Worm (Caenorhabditis elegans): ENCODE measurements around the gene Y75B8A.23.

The Y75B8A.23 gene

ce11 chrIII:12233493-12233892, 17.0 kb upstream of the Y75B8A.23 start:
- no peak for TF ChIP-seq crh-2 (tag; optimal IDR thresholded peaks at IDR 0.05)
- no peak for TF ChIP-seq snpc-4 (tag; optimal IDR thresholded peaks at IDR 0.05)
- no peak for TF ChIP-seq ama-1 (optimal IDR thresholded peaks at IDR 0.05)
- TF ChIP-seq unc-39 (tag; optimal IDR thresholded peaks at IDR 0.05): no peak
- TF ChIP-seq nhr-11 (tag; optimal IDR thresholded peaks at IDR 0.05): no peak
- TF ChIP-seq zag-1 (tag; optimal IDR thresholded peaks at IDR 0.05): no peak
- TF ChIP-seq mbf-1 (tag; optimal IDR thresholded peaks at IDR 0.05): no peak
- TF ChIP-seq aly-2 (tag; optimal IDR thresholded peaks at IDR 0.05): no peak
- TF ChIP-seq ztf-1 (GFP tag; conservative IDR thresholded peaks at IDR 0.05): no peak
- TF ChIP-seq lin-39 (tag; optimal IDR thresholded peaks at IDR 0.05): no peak

DNA sequence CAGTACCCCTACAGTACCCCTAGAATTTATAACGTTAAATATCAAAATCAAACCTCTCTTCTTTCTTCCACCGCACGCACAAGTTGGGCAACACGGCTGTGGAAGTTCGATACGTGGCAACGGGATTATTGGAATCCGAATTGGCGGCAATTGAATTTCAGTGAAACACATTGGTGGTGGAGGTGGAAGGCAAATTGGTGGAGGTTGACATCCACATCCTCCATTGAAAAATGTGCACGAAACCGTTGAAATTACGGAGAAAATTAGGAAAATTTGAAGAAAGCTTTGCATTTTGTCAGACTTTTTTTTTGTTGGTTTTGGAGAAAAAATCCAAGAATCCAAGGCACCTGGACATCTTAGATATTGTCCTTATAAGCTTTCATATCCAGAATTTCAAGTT, 15.1 kb upstream of the Y75B8A.23 start:
- no peak for TF ChIP-seq nhr-77 (tag; optimal IDR thresholded peaks at IDR 0.05)
- no peak for TF ChIP-seq Y55F3AM.14 (GFP tag; optimal IDR thresholded peaks at IDR 0.05)
- TF ChIP-seq lin-39 (tag; optimal IDR thresholded peaks at IDR 0.05): no peak
- TF ChIP-seq ceh-16 (tag; optimal IDR thresholded peaks at IDR 0.05): no peak

ce11 chrIII:12235914-12236313, 14.5 kb upstream of the Y75B8A.23 start, which contains the start of the genes grl-15 and fbxa-89:
Gene grl-15, minus strand, starts transcription at chrIII:12236014.
Gene fbxa-89, plus strand, starts transcription at chrIII:12236184.
- TF ChIP-seq ztf-4 (tag; optimal IDR thresholded peaks at IDR 0.05) (no peak), lin-39 (tag; optimal IDR thresholded peaks at IDR 0.05) (no peak), ceh-16 (tag; optimal IDR thresholded peaks at IDR 0.05) (no peak), nhr-11 (tag; optimal IDR thresholded peaks at IDR 0.05) (no peak), ceh-82 (tag; optimal IDR thresholded peaks at IDR 0.05) (no peak), Y55F3AM.14 (GFP tag; optimal IDR thresholded peaks at IDR 0.05) (no peak), nhr-129 (tag; optimal IDR thresholded peaks at IDR 0.05) (no peak), ZK546.5 (tag; optimal IDR thresholded peaks at IDR 0.05) (no peak), crh-2 (tag; optimal IDR thresholded peaks at IDR 0.05) (no peak)

ce11 chrIII:12245570-12245969, 4.9 kb upstream of the Y75B8A.23 start:
- TF ChIP-seq alr-1 (tag; optimal IDR thresholded peaks at IDR 0.05): no peak
- no peak for TF ChIP-seq ceh-82 (tag; optimal IDR thresholded peaks at IDR 0.05)
- no peak for TF ChIP-seq aly-2 (tag; optimal IDR thresholded peaks at IDR 0.05)
- no peak for TF ChIP-seq elt-3 (tag; optimal IDR thresholded peaks at IDR 0.05)
- TF ChIP-seq zag-1 (tag; optimal IDR thresholded peaks at IDR 0.05): no peak
- TF ChIP-seq nhr-12 (tag; optimal IDR thresholded peaks at IDR 0.05): no peak
- TF ChIP-seq nhr-10 (tag; optimal IDR thresholded peaks at IDR 0.05): no peak
- no peak for TF ChIP-seq nhr-11 (tag; optimal IDR thresholded peaks at IDR 0.05)
- no peak for TF ChIP-seq snpc-4 (tag; optimal IDR thresholded peaks at IDR 0.05)
- TF ChIP-seq lin-39 (tag; optimal IDR thresholded peaks at IDR 0.05): no peak
- TF ChIP-seq C34F6.9 (tag; optimal IDR thresholded peaks at IDR 0.05): no peak
- no peak for TF ChIP-seq mab-5 (tag; optimal IDR thresholded peaks at IDR 0.05)

DNA sequence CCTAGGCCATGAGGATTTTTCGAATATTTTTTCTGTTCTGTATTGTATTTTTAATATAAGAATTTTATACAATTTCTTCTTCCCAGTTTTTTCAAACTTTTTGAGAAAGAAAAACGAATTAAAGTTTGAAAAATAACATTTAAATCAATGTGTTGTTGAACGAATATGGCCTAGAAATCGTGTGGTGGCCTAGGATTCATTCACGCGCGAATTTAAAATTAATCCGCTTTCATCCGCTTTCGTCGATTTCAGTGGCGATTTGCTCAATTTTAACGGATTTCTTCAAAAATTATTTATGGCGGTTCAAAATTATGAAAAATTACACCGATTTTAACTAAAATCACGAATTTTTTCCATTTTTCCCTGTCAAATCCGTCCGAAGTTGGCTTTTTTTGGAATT, 3.1 kb upstream of the Y75B8A.23 start:
- TF ChIP-seq ztf-4 (tag; optimal IDR thresholded peaks at IDR 0.05): no peak
- TF ChIP-seq ceh-16 (tag; optimal IDR thresholded peaks at IDR 0.05): no peak
- TF ChIP-seq ama-1 (optimal IDR thresholded peaks at IDR 0.05): no peak
- no peak for TF ChIP-seq lsy-2 (tag; optimal IDR thresholded peaks at IDR 0.05)

- TF ChIP-seq lin-11 (tag; optimal IDR thresholded peaks at IDR 0.05): no peak
- no peak for TF ChIP-seq Y55F3AM.14 (GFP tag; optimal IDR thresholded peaks at IDR 0.05)
- TF ChIP-seq mdl-1 (tag; optimal IDR thresholded peaks at IDR 0.05): no peak
- no peak for TF ChIP-seq F13H6.1 (tag; optimal IDR thresholded peaks at IDR 0.05)
Observed at ce11 chrIII:12251178-12251577, 718 bp downstream of the Y75B8A.23 start.

- no peak for TF ChIP-seq ceh-16 (tag; optimal IDR thresholded peaks at IDR 0.05)
- TF ChIP-seq sem-4 (tag; optimal IDR thresholded peaks at IDR 0.05): no peak
- no peak for TF ChIP-seq C34F6.9 (tag; optimal IDR thresholded peaks at IDR 0.05)
- TF ChIP-seq lin-11 (tag; optimal IDR thresholded peaks at IDR 0.05): no peak
- TF ChIP-seq nhr-129 (tag; optimal IDR thresholded peaks at IDR 0.05): no peak
- no peak for TF ChIP-seq ceh-82 (tag; optimal IDR thresholded peaks at IDR 0.05)
- TF ChIP-seq alr-1 (tag; optimal IDR thresholded peaks at IDR 0.05): no peak
- TF ChIP-seq unc-39 (tag; optimal IDR thresholded peaks at IDR 0.05): no peak
- no peak for TF ChIP-seq aly-2 (tag; optimal IDR thresholded peaks at IDR 0.05)
- TF ChIP-seq peb-1 (tag; optimal IDR thresholded peaks at IDR 0.05): no peak
- TF ChIP-seq nhr-237 (tag; optimal IDR thresholded peaks at IDR 0.05): no peak
- TF ChIP-seq ama-1 (optimal IDR thresholded peaks at IDR 0.05): no peak
- no peak for TF ChIP-seq nhr-6 (tag; optimal IDR thresholded peaks at IDR 0.05)
- TF ChIP-seq F13H6.1 (tag; optimal IDR thresholded peaks at IDR 0.05): no peak
- no peak for TF ChIP-seq unc-62 (GFP tag; optimal IDR thresholded peaks at IDR 0.05)
Observed at ce11 chrIII:12253342-12253741, 2.9 kb downstream of the Y75B8A.23 start.
